Worm (Caenorhabditis elegans): ENCODE measurements around the gene Y41G9A.17.

DNA sequence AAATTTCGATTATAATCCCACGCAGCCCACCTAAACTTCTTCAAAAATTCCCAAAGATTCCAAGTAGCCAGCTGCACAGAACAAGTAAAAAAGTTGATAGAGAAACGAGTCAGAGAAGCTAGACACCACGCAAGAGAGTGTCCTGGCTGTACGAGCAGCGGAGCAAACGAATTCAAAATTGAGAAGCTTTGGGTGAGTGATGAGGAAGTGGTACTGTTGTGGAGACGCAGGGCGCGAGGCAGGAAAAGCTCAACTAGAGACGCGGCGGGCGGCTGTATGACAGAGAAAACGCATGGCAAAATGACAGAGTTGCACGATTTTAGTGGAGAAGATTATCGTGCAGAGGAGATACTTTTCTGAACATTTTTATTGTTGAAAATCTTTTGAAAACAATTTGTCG lies 49.7 kb upstream of the Y41G9A.17 start:
- TF ChIP-seq T22C8.4 (GFP tag; IDR thresholded peaks at IDR 0.05) (no peak), flt-1 (GFP tag; IDR thresholded peaks at IDR 0.05) (no peak), tab-1 (GFP tag; IDR thresholded peaks at IDR 0.05) (no peak)
